Worm (Caenorhabditis elegans) whole organism, midembryonic: ENCODE results near the gene F15A4.2.

Experiments used
- T22C8.4 ChIP-seq: fragments of 200-800 bp; sonication (Bioruptor generic); IDR thresholded peaks from 2 replicates; pipeline ENCODE4 v1.3.6; 2022; ENCODE audit warnings: missing genetic modification characterization, missing compliant biosample characterization
- ztf-29 ChIP-seq: fragments of 200-800 bp; sonication (Bioruptor generic); IDR thresholded peaks from 2 replicates; pipeline ENCODE4 v1.3.6; 2022; ENCODE audit warnings: missing genetic modification reagents, missing genetic modification characterization, missing compliant biosample characterization

DNA sequence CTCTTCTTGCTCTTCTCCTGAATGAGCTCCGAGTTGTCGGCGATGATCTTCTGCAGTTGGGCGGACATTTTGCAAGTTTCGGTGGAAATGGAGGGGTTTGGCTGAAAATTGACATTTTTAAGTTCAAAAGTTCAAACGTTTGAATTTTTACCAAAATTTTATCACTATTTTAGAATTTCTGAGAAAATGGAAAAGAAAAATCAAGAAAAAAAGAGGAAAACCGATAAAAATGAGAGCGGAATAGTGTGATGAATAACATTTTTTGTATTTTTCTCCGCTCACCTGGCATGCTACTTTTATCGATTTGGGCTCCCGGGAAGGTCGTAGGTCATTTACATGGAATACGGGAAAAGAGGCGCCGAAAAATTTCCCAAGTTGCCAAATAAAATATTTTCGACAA lies 22.7 kb downstream of the F15A4.2 start, which contains the start of gene F15A4.10:
- TF ChIP-seq T22C8.4 (no peak), ztf-29 (no peak)
